Worm (Caenorhabditis elegans): ENCODE results near the gene Y81B9A.4.

DNA sequence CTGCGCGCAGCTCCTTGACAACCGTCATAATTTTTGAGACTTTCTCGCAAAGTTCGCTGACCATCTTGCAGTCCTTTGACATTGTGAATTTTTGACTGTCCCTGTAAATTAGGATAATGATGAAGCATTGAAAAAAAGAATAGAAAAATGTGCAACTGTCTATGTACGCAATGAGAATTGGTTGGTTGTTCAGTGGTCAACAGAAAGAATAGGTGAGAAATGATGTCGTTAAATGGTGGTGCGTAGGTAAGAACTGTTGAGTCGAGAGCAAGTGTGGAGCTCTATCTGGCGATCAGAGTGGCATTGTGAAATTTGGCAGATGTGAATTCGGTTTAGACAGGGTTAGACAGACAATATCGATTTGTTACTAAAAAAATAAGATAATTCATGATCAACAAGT lies 6.3 kb downstream of the Y81B9A.4 start, which contains the start of gene B0563.8:
- TF ChIP-seq unc-62 (GFP tag; optimal IDR thresholded peaks at IDR 0.05) (no peak), ceh-16 (tag; optimal IDR thresholded peaks at IDR 0.05) (no peak)
